Fruit fly (Drosophila melanogaster) whole organism, adult: Measurements from ENCODE around the gene CG12974.

Experiments
- CG12768 ChIP-seq: fragments of 200-800 bp; sonication (Bioruptor generic); optimal IDR thresholded peaks from 2 replicates; lab custom pipeline; 2017; ENCODE audit warnings: missing biosample characterization, missing genetic modification characterization, mild to moderate bottlenecking, moderate library complexity, missing genetic modification reagents
- CG5204 ChIP-seq: fragments of 200-800 bp; sonication (Bioruptor generic); optimal IDR thresholded peaks from 2 replicates; lab custom pipeline; 2016; ENCODE audit warnings: missing biosample characterization, missing genetic modification characterization

- TF ChIP-seq CG5204 (GFP tag; lab: Kevin White, UChicago) (no peak), CG12768 (no peak)
Measured at dm6 chr3L:21290336-21290735, 4.6 kb upstream of the CG12974 start.
